Fruit fly (Drosophila melanogaster): ENCODE results near the gene Mpp6.

Mpp6 gene

dm6 chr2L:21163311-21163842, 7.3 kb downstream of the Mpp6 start, which contains the start of gene Noc2 (continued):
- TF ChIP-seq ftz-f1 (GFP tag; optimal IDR thresholded peaks at IDR 0.05) (no peak), sd (tag; optimal IDR thresholded peaks at IDR 0.05) (no peak), dpn (GFP tag; optimal IDR thresholded peaks at IDR 0.05) (peak; percentile 34 to 42), CG11093 (GFP tag; IDR thresholded peaks at IDR 0.05) (peak; percentile 62; the same call in 1 of the 3 replicates), CG7928 (GFP tag; optimal IDR thresholded peaks at IDR 0.05) (no peak), CG17912 (GFP tag; optimal IDR thresholded peaks at IDR 0.05) (no peak), bcd (GFP tag; optimal IDR thresholded peaks at IDR 0.05) (peak; percentile 37), tna (GFP tag; IDR thresholded peaks at IDR 0.05; ENCODE audit: partially characterized antibody) (no peak), Lhr (GFP tag; optimal IDR thresholded peaks at IDR 0.05) (peak; percentile 15), dysf (GFP tag; IDR thresholded peaks at IDR 0.05) (peak; percentile 58), vvl (GFP tag; IDR thresholded peaks at IDR 0.05) (peak; percentile 20; the same call in 1 of the 2 replicates), onecut (GFP tag; IDR thresholded peaks at IDR 0.05) (no peak), CG17612 (GFP tag; IDR thresholded peaks at IDR 0.05) (no peak), Hr39 (optimal IDR thresholded peaks at IDR 0.05) (no peak), scrt (GFP tag; optimal IDR thresholded peaks at IDR 0.05) (no peak), CG4820 (GFP tag; optimal IDR thresholded peaks at IDR 0.05) (peak; percentile 22), org-1 (GFP tag; optimal IDR thresholded peaks at IDR 0.05) (no peak), Fer1 (GFP tag; optimal IDR thresholded peaks at IDR 0.05) (peak; percentile 4), Lpt (GFP tag; optimal IDR thresholded peaks at IDR 0.05) (no peak), CG9609 (GFP tag; optimal IDR thresholded peaks at IDR 0.05) (no peak), CG8290 (GFP tag; optimal IDR thresholded peaks at IDR 0.05) (no peak), CG8290 (tag; optimal IDR thresholded peaks at IDR 0.05) (peak in 1 of 2 experiments; percentile 46), crol (GFP tag; IDR thresholded peaks at IDR 0.05) (no peak), crc (GFP tag; optimal IDR thresholded peaks at IDR 0.05) (no peak), croc (GFP tag; conservative IDR thresholded peaks at IDR 0.05) (no peak), Sin3A (optimal IDR thresholded peaks at IDR 0.05) (no peak), CkIIα-i1 (GFP tag; IDR thresholded peaks at IDR 0.05) (no peak), ranshi (GFP tag; IDR thresholded peaks at IDR 0.05) (peak; percentile 56; the same call in 1 of the 2 replicates), CG6272 (GFP tag; IDR thresholded peaks at IDR 0.05) (peak; percentile 48), gce (GFP tag; IDR thresholded peaks at IDR 0.05) (no peak), Mrtf (GFP tag; IDR thresholded peaks at IDR 0.05) (peak; percentile 42; the same call in 2 of the 3 replicates), Eip74EF (GFP tag; optimal IDR thresholded peaks at IDR 0.05) (no peak), CG10462 (GFP tag; optimal IDR thresholded peaks at IDR 0.05) (peak; percentile 6), cg (GFP tag; optimal IDR thresholded peaks at IDR 0.05) (no peak), MTF-1 (GFP tag; optimal IDR thresholded peaks at IDR 0.05; ENCODE audit: borderline replicate concordance) (no peak), fd3F (GFP tag; optimal IDR thresholded peaks at IDR 0.05) (peak; percentile 29), br (optimal IDR thresholded peaks at IDR 0.05) (no peak), Spps (tag; optimal IDR thresholded peaks at IDR 0.05) (no peak), so (GFP tag; IDR thresholded peaks at IDR 0.05) (no peak), BEAF-32 (GFP tag; optimal IDR thresholded peaks at IDR 0.05) (peak; percentile 23), CG5953 (GFP tag; IDR thresholded peaks at IDR 0.05) (no peak), CG13894 (tag; optimal IDR thresholded peaks at IDR 0.05) (no peak), CG30020 (tag; optimal IDR thresholded peaks at IDR 0.05) (peak; percentile 45), amos (GFP tag; IDR thresholded peaks at IDR 0.05; ENCODE audit: partially characterized antibody) (peak; percentile 4; the same call in 1 of the 2 replicates), Six4 (GFP tag; optimal IDR thresholded peaks at IDR 0.05) (no peak), CG4730 (GFP tag; IDR thresholded peaks at IDR 0.05) (peak; percentile 20; the same call in 1 of the 2 replicates), nerfin-1 (tag; optimal IDR thresholded peaks at IDR 0.05) (no peak), CG17385 (GFP tag; optimal IDR thresholded peaks at IDR 0.05) (peak; percentile 25), CG42726 (GFP tag; IDR thresholded peaks at IDR 0.05; ENCODE audit: partially characterized antibody) (no peak), CG4854 (GFP tag; optimal IDR thresholded peaks at IDR 0.05) (no peak), hkb (optimal IDR thresholded peaks at IDR 0.05) (no peak), hkb (GFP tag; IDR thresholded peaks at IDR 0.05) (peak; percentile 43; the same call in 1 of the 2 replicates)
